Worm (Caenorhabditis elegans): Measurements from ENCODE around the gene pept-1.
A peak's percentile ranks its signal among the peaks of the same experiment; 100 is the strongest.

pept-1 gene

DNA sequence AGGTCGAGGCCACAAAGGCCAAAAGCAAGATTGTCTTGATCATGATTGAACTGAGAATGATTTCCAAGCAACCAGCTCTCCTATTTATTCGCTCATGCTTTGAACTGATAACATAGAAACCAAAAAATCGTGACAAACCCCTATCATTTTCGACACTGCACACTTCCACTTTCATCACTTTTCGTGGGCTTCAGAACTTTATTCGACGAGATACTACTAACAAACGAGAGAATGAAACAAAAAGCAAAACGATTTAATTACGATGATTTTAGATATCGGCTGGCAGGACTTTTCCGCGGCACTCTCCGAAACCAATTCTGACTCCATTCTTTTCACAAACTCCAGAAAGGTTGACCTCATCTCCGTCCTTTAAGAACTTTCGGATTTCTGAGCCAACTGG lies 10.1 kb upstream of the pept-1 start, which contains the start of gene asp-14:
asp-14 (minus strand) TSS at position 101 of the 400 bp plus-strand sequence.
- no peak for TF ChIP-seq F10E7.11 (tag; optimal IDR thresholded peaks at IDR 0.05)
- no peak for TF ChIP-seq ceh-79 (tag; optimal IDR thresholded peaks at IDR 0.05)
- no peak for TF ChIP-seq Y67H2A.10 (GFP tag; conservative IDR thresholded peaks at IDR 0.05)
- TF ChIP-seq madf-8 (GFP tag; conservative IDR thresholded peaks at IDR 0.05): no peak
- no peak for TF ChIP-seq K12H6.12 (tag; optimal IDR thresholded peaks at IDR 0.05)
- TF ChIP-seq madf-10 (tag; optimal IDR thresholded peaks at IDR 0.05): no peak
- no peak for TF ChIP-seq cebp-1 (GFP tag; IDR thresholded peaks at IDR 0.05)
- no peak for TF ChIP-seq cebp-1 (tag; optimal IDR thresholded peaks at IDR 0.05)
- TF ChIP-seq tbx-9 (tag; optimal IDR thresholded peaks at IDR 0.05; ENCODE audit: borderline replicate concordance): no peak
- no peak for TF ChIP-seq bed-1 (GFP tag; IDR thresholded peaks at IDR 0.05)
- TF ChIP-seq hmg-20 (GFP tag; IDR thresholded peaks at IDR 0.05): no peak

DNA sequence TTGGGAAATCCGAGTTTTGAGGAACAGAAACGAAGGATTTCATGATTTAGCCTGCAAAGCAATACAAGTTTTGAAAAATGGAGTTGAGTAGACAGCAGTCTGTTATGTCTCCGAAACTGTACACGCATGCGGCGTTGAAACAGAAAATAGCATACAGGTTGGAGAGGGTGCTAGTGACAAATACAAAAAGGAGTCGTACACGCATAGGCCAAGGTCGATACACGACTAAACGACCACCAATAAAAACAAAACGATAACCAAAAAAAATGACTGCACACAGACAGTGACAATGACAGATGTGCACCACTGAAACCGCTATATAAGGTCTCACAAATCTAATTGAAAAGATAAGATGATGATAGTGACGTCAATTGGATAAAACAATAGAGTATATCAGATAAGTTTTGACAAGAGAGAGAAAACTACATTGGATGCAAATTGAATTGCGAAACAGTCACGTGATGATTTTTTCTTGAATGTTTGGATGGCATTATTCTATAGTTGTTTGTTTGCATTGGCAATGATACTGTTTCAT lies 7.7 kb upstream of the pept-1 start, which contains the start of gene fah-1:
fah-1 (minus strand) TSS at position 51 of the 535 bp plus-strand sequence.
- no peak for TF ChIP-seq D2030.7 (GFP tag; IDR thresholded peaks at IDR 0.05)
- no peak for TF ChIP-seq cebp-2 (GFP tag; IDR thresholded peaks at IDR 0.05)
- TF ChIP-seq madf-8 (GFP tag; conservative IDR thresholded peaks at IDR 0.05): no peak
- no peak for TF ChIP-seq efl-1 (GFP tag; optimal IDR thresholded peaks at IDR 0.05)
- TF ChIP-seq attf-6 (GFP tag; IDR thresholded peaks at IDR 0.05): no peak
- no peak for TF ChIP-seq F55B11.4 (tag; optimal IDR thresholded peaks at IDR 0.05; ENCODE audit: borderline replicate concordance, insufficient read depth)
- no peak for TF ChIP-seq lin-26 (GFP tag; IDR thresholded peaks at IDR 0.05)
- TF ChIP-seq atf-7 (tag; optimal IDR thresholded peaks at IDR 0.05): peak; percentile 46
- no peak for TF ChIP-seq snpc-1.3 (tag; optimal IDR thresholded peaks at IDR 0.05; ENCODE audit: insufficient read depth)
- TF ChIP-seq gei-17 (GFP tag; optimal IDR thresholded peaks at IDR 0.05): peak; percentile 34
- TF ChIP-seq snpc-4 (GFP tag; optimal IDR thresholded peaks at IDR 0.05): no peak
- TF ChIP-seq snpc-4 (tag; optimal IDR thresholded peaks at IDR 0.05): no peak
- peak; percentile 63 for TF ChIP-seq hmg-1.2 (GFP tag; IDR thresholded peaks at IDR 0.05)
- no peak for TF ChIP-seq snpc-1.1 (tag; optimal IDR thresholded peaks at IDR 0.05; ENCODE audit: insufficient read depth)
- no peak for TF ChIP-seq F57C9.4 (tag; optimal IDR thresholded peaks at IDR 0.05)
- TF ChIP-seq T26A5.8 (tag; optimal IDR thresholded peaks at IDR 0.05): no peak
- TF ChIP-seq bed-2 (GFP tag; IDR thresholded peaks at IDR 0.05): no peak
- TF ChIP-seq egl-44 (GFP tag; IDR thresholded peaks at IDR 0.05): no peak
- TF ChIP-seq ceh-27 (GFP tag; optimal IDR thresholded peaks at IDR 0.05): no peak
- TF ChIP-seq madf-3 (GFP tag; IDR thresholded peaks at IDR 0.05): no peak
- no peak for TF ChIP-seq lsl-1 (GFP tag; optimal IDR thresholded peaks at IDR 0.05)
- peak; percentile 10 for TF ChIP-seq attf-5 (GFP tag; optimal IDR thresholded peaks at IDR 0.05)
- TF ChIP-seq nfya-1 (tag; optimal IDR thresholded peaks at IDR 0.05; ENCODE audit: borderline replicate concordance, insufficient read depth): no peak
- no peak for TF ChIP-seq rpc-1 (optimal IDR thresholded peaks at IDR 0.05)
- no peak for TF ChIP-seq rpc-1 (tag; optimal IDR thresholded peaks at IDR 0.05)
- no peak for TF ChIP-seq ceh-40 (GFP tag; IDR thresholded peaks at IDR 0.05)
- no peak for TF ChIP-seq C06A6.2 (GFP tag; conservative IDR thresholded peaks at IDR 0.05)
- TF ChIP-seq Y53F4B.3 (GFP tag; IDR thresholded peaks at IDR 0.05): no peak
- peak; percentile 91 for TF ChIP-seq cebp-1 (GFP tag; IDR thresholded peaks at IDR 0.05)
- TF ChIP-seq cebp-1 (tag; optimal IDR thresholded peaks at IDR 0.05): peak; percentile 96
- TF ChIP-seq ets-4 (GFP tag; optimal IDR thresholded peaks at IDR 0.05): no peak
- no peak for TF ChIP-seq rec-8 (tag; optimal IDR thresholded peaks at IDR 0.05)
- no peak for TF ChIP-seq hmg-20 (GFP tag; IDR thresholded peaks at IDR 0.05)
- no peak for TF ChIP-seq him-1 (tag; optimal IDR thresholded peaks at IDR 0.05)
- TF ChIP-seq Y56A3A.18 (GFP tag; IDR thresholded peaks at IDR 0.05): no peak
- no peak for TF ChIP-seq F37B4.10 (GFP tag; IDR thresholded peaks at IDR 0.05)
- TF ChIP-seq die-1 (tag; optimal IDR thresholded peaks at IDR 0.05): no peak
- TF ChIP-seq unc-62 (GFP tag; optimal IDR thresholded peaks at IDR 0.05): peak; percentile 71
- no peak for TF ChIP-seq ceh-58 (GFP tag; IDR thresholded peaks at IDR 0.05)
- no peak for TF ChIP-seq dpl-1 (GFP tag; optimal IDR thresholded peaks at IDR 0.05)

Data from whole organism, young adult.